Fruit fly (Drosophila melanogaster): ENCODE data around the gene CG2209.

CG2209 gene

DNA sequence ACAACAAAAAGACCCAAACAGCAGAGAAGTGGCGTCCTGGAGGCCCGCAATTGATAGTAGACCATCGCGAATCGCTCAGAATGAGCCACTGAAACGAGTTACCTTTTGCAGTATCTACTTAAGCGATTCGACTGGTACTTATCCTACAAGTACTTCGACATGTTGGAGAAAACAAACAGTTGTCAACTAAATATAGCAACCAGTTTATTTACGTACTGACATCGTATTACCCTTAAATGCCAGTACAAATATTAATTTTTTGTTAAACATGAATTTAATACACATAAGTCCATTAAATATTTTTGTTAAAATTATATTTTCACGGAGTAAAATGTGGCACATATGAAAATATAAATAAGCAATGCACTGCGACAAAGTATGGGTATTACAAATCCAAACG, 33.2 kb downstream of the CG2209 start, which contains the start of gene CG12715:
CG12715 (minus strand) TSS at position 101 of the 400 bp plus-strand sequence.
- TF ChIP-seq PHDP (tag; optimal IDR thresholded peaks at IDR 0.05) (no peak), Optix (GFP tag; IDR thresholded peaks at IDR 0.05) (no peak), sna (GFP tag; IDR thresholded peaks at IDR 0.05; ENCODE audit: partially characterized antibody) (no peak), CG3163 (GFP tag; optimal IDR thresholded peaks at IDR 0.05) (no peak), sd (tag; optimal IDR thresholded peaks at IDR 0.05) (no peak), ara (GFP tag; IDR thresholded peaks at IDR 0.05) (no peak), HmgZ (tag; optimal IDR thresholded peaks at IDR 0.05) (no peak), CG13894 (tag; optimal IDR thresholded peaks at IDR 0.05) (no peak), CG12155 (GFP tag; optimal IDR thresholded peaks at IDR 0.05) (no peak), Atf3 (GFP tag; optimal IDR thresholded peaks at IDR 0.05) (no peak), Hr3 (GFP tag; optimal IDR thresholded peaks at IDR 0.05) (no peak), CG3838 (GFP tag; optimal IDR thresholded peaks at IDR 0.05) (no peak), CG10565 (GFP tag; optimal IDR thresholded peaks at IDR 0.05) (no peak), CG32772 (GFP tag; IDR thresholded peaks at IDR 0.05) (no peak), CG31388 (GFP tag; optimal IDR thresholded peaks at IDR 0.05) (no peak), D19A (tag; optimal IDR thresholded peaks at IDR 0.05) (no peak), sqz (GFP tag; optimal IDR thresholded peaks at IDR 0.05) (no peak), nerfin-1 (tag; optimal IDR thresholded peaks at IDR 0.05) (no peak)

Data from whole organism, embryonic.